Fruit fly (Drosophila melanogaster) whole organism, adult: Measurements from ENCODE around the gene CG43844.
A peak's percentile ranks its signal among the peaks of the same experiment; 100 is the strongest.

Source experiments
- CG11617 ChIP-seq: fragments of 200-800 bp; sonication (Bioruptor generic); optimal IDR thresholded peaks from 2 replicates; lab custom pipeline; 2017; ENCODE audit warnings: mild to moderate bottlenecking, missing biosample characterization, missing genetic modification reagents, missing genetic modification characterization
- CG12768 ChIP-seq: fragments of 200-800 bp; sonication (Bioruptor generic); optimal IDR thresholded peaks from 2 replicates; lab custom pipeline; 2017; ENCODE audit warnings: missing biosample characterization, missing genetic modification characterization, mild to moderate bottlenecking, moderate library complexity, missing genetic modification reagents
- CG14711 ChIP-seq: fragments of 200-800 bp; sonication (Bioruptor generic); optimal IDR thresholded peaks from 2 replicates; lab custom pipeline; 2018; ENCODE audit warnings: missing biosample characterization, mild to moderate bottlenecking, missing genetic modification characterization, moderate library complexity
- CG1620 ChIP-seq: fragments of 200-800 bp; sonication (Bioruptor generic); optimal IDR thresholded peaks from 2 replicates; lab custom pipeline; 2016; ENCODE audit warnings: missing biosample characterization, missing genetic modification characterization
- CG33017 ChIP-seq: fragments of 200-800 bp; sonication (Bioruptor generic); optimal IDR thresholded peaks from 2 replicates; lab custom pipeline; 2018; ENCODE audit warnings: missing biosample characterization, mild to moderate bottlenecking, missing genetic modification characterization, moderate library complexity
- CG5204 ChIP-seq: fragments of 200-800 bp; sonication (Bioruptor generic); optimal IDR thresholded peaks from 2 replicates; lab custom pipeline; 2016; ENCODE audit warnings: missing biosample characterization, missing genetic modification characterization
- CG7045 ChIP-seq: fragments of 200-800 bp; sonication (Bioruptor generic); optimal IDR thresholded peaks from 2 replicates; lab custom pipeline; 2017; ENCODE audit warnings: missing biosample characterization, mild to moderate bottlenecking, missing genetic modification characterization
- CG7101 ChIP-seq: fragments of 200-800 bp; sonication (Bioruptor generic); optimal IDR thresholded peaks from 2 replicates; lab custom pipeline; 2018; ENCODE audit warnings: missing biosample characterization, mild to moderate bottlenecking, missing genetic modification characterization, moderate library complexity
- Clk ChIP-seq: fragments of 200-800 bp; sonication (Bioruptor generic); optimal IDR thresholded peaks from 2 replicates; lab custom pipeline; 2017; ENCODE audit warnings: missing biosample characterization, missing genetic modification characterization
- Crg-1 ChIP-seq: fragments of 200-800 bp; sonication (Bioruptor generic); optimal IDR thresholded peaks from 2 replicates; lab custom pipeline; 2016; ENCODE audit warnings: missing biosample characterization, missing genetic modification characterization
- Hr96 ChIP-seq: fragments of 200-800 bp; sonication (Bioruptor generic); optimal IDR thresholded peaks from 2 replicates; lab custom pipeline; 2016; ENCODE audit warnings: missing biosample characterization, missing genetic modification characterization
- Mnt ChIP-seq: fragments of 200-800 bp; sonication (Bioruptor generic); optimal IDR thresholded peaks from 2 replicates; lab custom pipeline; 2016; ENCODE audit warnings: missing biosample characterization, mild to moderate bottlenecking, missing genetic modification characterization
- bab1 ChIP-seq: fragments of 200-800 bp; sonication (Bioruptor generic); optimal IDR thresholded peaks from 3 replicates; lab custom pipeline; 2019; ENCODE audit warnings: missing biosample characterization, mild to moderate bottlenecking, missing genetic modification characterization, moderate library complexity
- cic ChIP-seq: fragments of 200-800 bp; sonication (Bioruptor generic); optimal IDR thresholded peaks from 2 replicates; lab custom pipeline; 2017; ENCODE audit warnings: missing biosample characterization, mild to moderate bottlenecking, missing genetic modification characterization, moderate library complexity
- cnc ChIP-seq, 2 experiments: fragments of >200 bp; optimal IDR thresholded peaks; 2 replicates each; lab custom pipeline; 2017
- kay ChIP-seq: fragments of 200-800 bp; sonication (Bioruptor generic); peaks from one replicate; lab custom pipeline; 2016; ENCODE audit warnings: missing biosample characterization, missing genetic modification characterization, borderline replicate concordance
- ovo ChIP-seq: fragments of 200-800 bp; sonication (Bioruptor generic); optimal IDR thresholded peaks from 2 replicates; lab custom pipeline; 2016; ENCODE audit warnings: missing biosample characterization, missing genetic modification characterization
- pad ChIP-seq: fragments of 200-800 bp; sonication (Bioruptor generic); optimal IDR thresholded peaks from 3 replicates; lab custom pipeline; 2017; ENCODE audit warnings: missing biosample characterization, missing genetic modification characterization, mild to moderate bottlenecking, moderate library complexity, missing genetic modification reagents
- tj ChIP-seq: fragments of 200-800 bp; sonication (Bioruptor generic); optimal IDR thresholded peaks from 3 replicates; lab custom pipeline; 2017; ENCODE audit warnings: missing biosample characterization, mild to moderate bottlenecking, missing genetic modification characterization, moderate library complexity
- toe ChIP-seq: fragments of 200-800 bp; sonication (Bioruptor generic); optimal IDR thresholded peaks from 2 replicates; lab custom pipeline; 2016; ENCODE audit warnings: missing biosample characterization, missing genetic modification characterization

Gene CG43844

dm6 chr3R:21862868-21863267 lies 26.5 kb upstream of the CG43844 start:
- TF ChIP-seq Mnt (GFP tag; lab: Kevin White, UChicago) (no peak), bab1 (no peak), CG7045 (GFP tag; lab: Kevin White, UChicago) (no peak), cnc (optimal IDR thresholded peaks at IDR 0.05; lab: Kevin White, UChicago) (no peak), Clk (no peak), CG11617 (GFP tag; lab: Kevin White, UChicago) (no peak), pad (GFP tag; lab: Kevin White, UChicago) (no peak), CG12768 (GFP tag; lab: Kevin White, UChicago) (no peak), CG14711 (tag; lab: Kevin White, UChicago) (no peak), Hr96 (GFP tag; lab: Kevin White, UChicago) (no peak), tj (GFP tag; lab: Kevin White, UChicago) (no peak), cic (GFP tag; lab: Kevin White, UChicago) (no peak), ovo (GFP tag; lab: Kevin White, UChicago) (no peak), kay (GFP tag; lab: Kevin White, UChicago) (no peak), CG5204 (GFP tag; lab: Kevin White, UChicago) (no peak), CG1620 (GFP tag; lab: Kevin White, UChicago) (no peak), CG33017 (tag; lab: Kevin White, UChicago) (no peak)

- TF ChIP-seq CG7101 (tag; lab: Kevin White, UChicago) (no peak), ovo (GFP tag; lab: Kevin White, UChicago) (no peak), Clk (no peak), CG14711 (tag; lab: Kevin White, UChicago) (no peak)
Observed at dm6 chr3R:21863817-21864384, 25.4 kb upstream of the CG43844 start.

dm6 chr3R:21864484-21864883 lies 24.9 kb upstream of the CG43844 start:
- TF ChIP-seq CG1620 (GFP tag; lab: Kevin White, UChicago) (no peak), CG7045 (GFP tag; lab: Kevin White, UChicago) (no peak), bab1 (no peak), CG12768 (GFP tag; lab: Kevin White, UChicago) (no peak), kay (GFP tag; lab: Kevin White, UChicago) (peak; percentile 7)

- TF ChIP-seq ovo (GFP tag; lab: Kevin White, UChicago) = peak; percentile 42
- peak; percentile 12 for TF ChIP-seq kay (GFP tag; lab: Kevin White, UChicago)
- no peak for TF ChIP-seq cnc (optimal IDR thresholded peaks at IDR 0.05; lab: Kevin White, UChicago)
- peak; percentile 15 for TF ChIP-seq bab1
Observed at dm6 chr3R:21864992-21865391, 24.3 kb upstream of the CG43844 start, which contains the start of gene lsn. lsn (plus strand) TSS chr3R:21865168.

dm6 chr3R:21867819-21868218 lies 21.5 kb upstream of the CG43844 start, which contains the start of the genes CG6569 and Cby:
CG6569 (minus strand) TSS chr3R:21867919.
Cby (plus strand) TSS chr3R:21868003.
- TF ChIP-seq Hr96 (GFP tag; lab: Kevin White, UChicago) (no peak), CG7045 (GFP tag; lab: Kevin White, UChicago) (no peak), CG1620 (GFP tag; lab: Kevin White, UChicago) (no peak), CG5204 (GFP tag; lab: Kevin White, UChicago) (no peak), ovo (GFP tag; lab: Kevin White, UChicago) (no peak), Clk (no peak)

dm6 chr3R:21869464-21870100 lies 19.8 kb upstream of the CG43844 start, which contains the start of gene CG31174:
CG31174 (minus strand) TSS chr3R:21869514.
- no peak for TF ChIP-seq Mnt (GFP tag; lab: Kevin White, UChicago)
- no peak for TF ChIP-seq CG14711 (tag; lab: Kevin White, UChicago)
- peak; percentile 53 for TF ChIP-seq kay (GFP tag; lab: Kevin White, UChicago)

- TF ChIP-seq Mnt (GFP tag; lab: Kevin White, UChicago) (peak; percentile 88), CG1620 (GFP tag; lab: Kevin White, UChicago) (peak; percentile 86), CG7101 (tag; lab: Kevin White, UChicago) (peak; percentile 96), pad (GFP tag; lab: Kevin White, UChicago) (peak; percentile 93), CG7045 (GFP tag; lab: Kevin White, UChicago) (peak; percentile 97), CG5204 (GFP tag; lab: Kevin White, UChicago) (peak; percentile 95), cic (GFP tag; lab: Kevin White, UChicago) (peak; percentile 90), CG14711 (tag; lab: Kevin White, UChicago) (peak; percentile 90), CG11617 (GFP tag; lab: Kevin White, UChicago) (peak; percentile 96), CG12768 (GFP tag; lab: Kevin White, UChicago) (peak; percentile 95), kay (GFP tag; lab: Kevin White, UChicago) (peak; percentile 97), Clk (peak; percentile 94), ovo (GFP tag; lab: Kevin White, UChicago) (peak; percentile 87), CG33017 (tag; lab: Kevin White, UChicago) (peak; percentile 93), toe (GFP tag; lab: Kevin White, UChicago) (peak; percentile 91), Crg-1 (GFP tag; lab: Kevin White, UChicago) (peak; percentile 88), bab1 (peak; percentile 98), Hr96 (GFP tag; lab: Kevin White, UChicago) (peak; percentile 95), tj (GFP tag; lab: Kevin White, UChicago) (peak; percentile 90), cnc (optimal IDR thresholded peaks at IDR 0.05; lab: Kevin White, UChicago) (no peak)
Observed at dm6 chr3R:21870158-21870971, 19.0 kb upstream of the CG43844 start, which contains the start of gene CG31431. CG31431 (plus strand) TSS chr3R:21870681.
